Fruit fly (Drosophila melanogaster): ENCODE measurements around the gene AdamTS-B.

The AdamTS-B gene

dm6 chrX:5696436-5697022 is 1.8 kb upstream of the AdamTS-B start (continued):
- TF ChIP-seq gem (tag; optimal IDR thresholded peaks at IDR 0.05) (peak; percentile 95), CG12744 (GFP tag; optimal IDR thresholded peaks at IDR 0.05) (peak; percentile 96), Sox100B (GFP tag; optimal IDR thresholded peaks at IDR 0.05) (peak; percentile 91), nom (GFP tag; optimal IDR thresholded peaks at IDR 0.05) (peak; percentile 97), CG8944 (GFP tag; optimal IDR thresholded peaks at IDR 0.05) (peak; percentile 98), CG12104 (GFP tag; optimal IDR thresholded peaks at IDR 0.05) (peak; percentile 95), dati (GFP tag; IDR thresholded peaks at IDR 0.05) (peak; percentile 94), ftz-f1 (GFP tag; optimal IDR thresholded peaks at IDR 0.05) (peak; percentile 50), Taf1 (GFP tag; IDR thresholded peaks at IDR 0.05) (peak; percentile 63; the same call in 1 of the 2 replicates), tx (GFP tag; optimal IDR thresholded peaks at IDR 0.05) (peak; percentile 97), rib (GFP tag; IDR thresholded peaks at IDR 0.05) (peak; percentile 91), Dip2 (GFP tag; IDR thresholded peaks at IDR 0.05) (no peak), lmd (GFP tag; IDR thresholded peaks at IDR 0.05) (peak; percentile 96), Dp (GFP tag; optimal IDR thresholded peaks at IDR 0.05) (no peak), lov (optimal IDR thresholded peaks at IDR 0.05) (no peak), lov (GFP tag; IDR thresholded peaks at IDR 0.05) (peak; percentile 97), chif (GFP tag; optimal IDR thresholded peaks at IDR 0.05) (peak; percentile 98), dm (GFP tag; optimal IDR thresholded peaks at IDR 0.05) (peak; percentile 96), Mrtf (GFP tag; IDR thresholded peaks at IDR 0.05) (peak; percentile 97), toy (GFP tag; IDR thresholded peaks at IDR 0.05) (peak; percentile 58; the same call in 1 of the 2 replicates), NfI (GFP tag; optimal IDR thresholded peaks at IDR 0.05) (peak; percentile 95), zen (tag; optimal IDR thresholded peaks at IDR 0.05) (peak; percentile 95), CG9727 (GFP tag; optimal IDR thresholded peaks at IDR 0.05) (peak; percentile 98), crol (GFP tag; IDR thresholded peaks at IDR 0.05) (peak; percentile 48), row (GFP tag; IDR thresholded peaks at IDR 0.05) (peak; percentile 95), sob (GFP tag; IDR thresholded peaks at IDR 0.05) (peak; percentile 96), pum (GFP tag; optimal IDR thresholded peaks at IDR 0.05) (peak; percentile 97), Gsc (GFP tag; IDR thresholded peaks at IDR 0.05) (peak; percentile 94), CG10565 (GFP tag; optimal IDR thresholded peaks at IDR 0.05) (peak; percentile 94), Dip3 (GFP tag; optimal IDR thresholded peaks at IDR 0.05) (peak; percentile 93), esg (GFP tag; conservative IDR thresholded peaks at IDR 0.05) (peak; percentile 95), fru (optimal IDR thresholded peaks at IDR 0.05) (no peak), Hr39 (optimal IDR thresholded peaks at IDR 0.05) (no peak), ind (GFP tag; optimal IDR thresholded peaks at IDR 0.05) (peak; percentile 98), Oli (tag; optimal IDR thresholded peaks at IDR 0.05) (peak; percentile 95), CG18011 (GFP tag; optimal IDR thresholded peaks at IDR 0.05) (peak; percentile 67), Atf-2 (GFP tag; optimal IDR thresholded peaks at IDR 0.05) (peak; percentile 97), CG1792 (GFP tag; optimal IDR thresholded peaks at IDR 0.05) (peak; percentile 97), sisA (GFP tag; IDR thresholded peaks at IDR 0.05) (peak; percentile 96), scrt (GFP tag; optimal IDR thresholded peaks at IDR 0.05) (peak; percentile 90), Side (GFP tag; optimal IDR thresholded peaks at IDR 0.05) (peak; percentile 98), CG18599 (GFP tag; optimal IDR thresholded peaks at IDR 0.05) (peak; percentile 94), Sry-δ (GFP tag; optimal IDR thresholded peaks at IDR 0.05) (peak; percentile 72), chm (GFP tag; IDR thresholded peaks at IDR 0.05) (peak; percentile 96), kah (GFP tag; optimal IDR thresholded peaks at IDR 0.05) (peak; percentile 93), CG10147 (GFP tag; optimal IDR thresholded peaks at IDR 0.05) (peak; percentile 83), H15 (GFP tag; IDR thresholded peaks at IDR 0.05) (peak; percentile 97), CG10274 (GFP tag; optimal IDR thresholded peaks at IDR 0.05) (peak; percentile 88), CG15269 (tag; optimal IDR thresholded peaks at IDR 0.05) (peak; percentile 96), Antp (GFP tag; optimal IDR thresholded peaks at IDR 0.05) (peak; percentile 99), Hr3 (GFP tag; optimal IDR thresholded peaks at IDR 0.05) (peak; percentile 95), CG31224 (GFP tag; IDR thresholded peaks at IDR 0.05) (peak; percentile 85)
